Fruit fly (Drosophila melanogaster) whole organism, embryonic: ENCODE data around the gene TbCMF46.

Source experiments
- ATbp ChIP-seq: fragments of 200-800 bp; sonication (Bioruptor generic); optimal IDR thresholded peaks from 2 replicates; lab custom pipeline; 2017; ENCODE audit warnings: missing biosample characterization, mild to moderate bottlenecking, missing genetic modification characterization, missing genetic modification reagents
- Asciz ChIP-seq: fragments of 200-800 bp; sonication (Bioruptor generic); optimal IDR thresholded peaks from 2 replicates; lab custom pipeline; 2017; ENCODE audit warnings: missing biosample characterization, mild to moderate bottlenecking, missing genetic modification characterization, missing genetic modification reagents
- Blimp-1 ChIP-seq: fragments of 200-800 bp; sonication (Bioruptor generic); optimal IDR thresholded peaks from 3 replicates; lab custom pipeline; 2018; ENCODE audit warnings: missing biosample characterization, missing genetic modification characterization, mild to moderate bottlenecking, moderate library complexity, missing genetic modification reagents
- CG10565 ChIP-seq: fragments of 200-800 bp; sonication (Bioruptor generic); optimal IDR thresholded peaks from 3 replicates; lab custom pipeline; 2016; ENCODE audit warnings: missing biosample characterization, mild to moderate bottlenecking, missing genetic modification characterization
- CG11560 ChIP-seq: fragments of 200-800 bp; sonication (Bioruptor generic); IDR thresholded peaks from 3 replicates; pipeline ENCODE4 v1.3.6; 2022; ENCODE audit warnings: missing biosample characterization, missing genetic modification characterization
- CG11695 ChIP-seq: fragments of 200-800 bp; sonication (Bioruptor generic); IDR thresholded peaks from 3 replicates; pipeline ENCODE4 v1.3.6; 2022; ENCODE audit warnings: missing biosample characterization, missing genetic modification characterization
- CG12744 ChIP-seq: fragments of 200-800 bp; sonication (Bioruptor generic); optimal IDR thresholded peaks from 2 replicates; lab custom pipeline; 2016; ENCODE audit warnings: missing biosample characterization, missing genetic modification characterization
- CG13775 ChIP-seq: fragments of 200-800 bp; sonication (Bioruptor generic); optimal IDR thresholded peaks from 3 replicates; lab custom pipeline; 2017; ENCODE audit warnings: missing biosample characterization, mild to moderate bottlenecking, missing genetic modification characterization
- CG14014 ChIP-seq: fragments of 200-800 bp; sonication (Bioruptor generic); IDR thresholded peaks from 2 replicates; pipeline ENCODE4 v1.3.6; 2022; ENCODE audit warnings: missing biosample characterization, missing genetic modification characterization
- CG15696 ChIP-seq: fragments of 200-800 bp; sonication (Bioruptor generic); optimal IDR thresholded peaks from 2 replicates; lab custom pipeline; 2019; ENCODE audit warnings: missing biosample characterization, mild to moderate bottlenecking, missing genetic modification characterization, moderate library complexity
- CG17359 ChIP-seq: fragments of 200-800 bp; sonication (Bioruptor generic); optimal IDR thresholded peaks from 3 replicates; lab custom pipeline; 2018; ENCODE audit warnings: missing biosample characterization, mild to moderate bottlenecking, missing genetic modification characterization, moderate library complexity
- CG2120 ChIP-seq: fragments of 200-800 bp; sonication (Bioruptor generic); optimal IDR thresholded peaks from 3 replicates; lab custom pipeline; 2016; ENCODE audit warnings: missing biosample characterization, missing genetic modification characterization
- CG2875 ChIP-seq: fragments of 200-800 bp; sonication (Bioruptor generic); optimal IDR thresholded peaks from 2 replicates; lab custom pipeline; 2017; ENCODE audit warnings: missing biosample characterization, mild to moderate bottlenecking, missing genetic modification characterization, missing genetic modification reagents
- CG30403 ChIP-seq: fragments of 200-800 bp; sonication (Bioruptor generic); optimal IDR thresholded peaks from 3 replicates; lab custom pipeline; 2016; ENCODE audit warnings: missing biosample characterization, missing genetic modification characterization
- CG3065 ChIP-seq: fragments of 200-800 bp; sonication (Bioruptor generic); optimal IDR thresholded peaks from 2 replicates; lab custom pipeline; 2016; ENCODE audit warnings: missing biosample characterization, missing genetic modification characterization
- CG3163 ChIP-seq: fragments of 200-800 bp; sonication (Bioruptor generic); optimal IDR thresholded peaks from 3 replicates; lab custom pipeline; 2016; ENCODE audit warnings: missing biosample characterization, missing genetic modification characterization
- CG32772 ChIP-seq: fragments of 200-800 bp; sonication (Bioruptor generic); IDR thresholded peaks from 2 replicates; pipeline ENCODE4 v1.3.6; 2022; ENCODE audit warnings: missing biosample characterization, missing genetic modification characterization
- CG4328 ChIP-seq: fragments of 200-800 bp; sonication (Bioruptor generic); optimal IDR thresholded peaks from 3 replicates; lab custom pipeline; 2017; ENCODE audit warnings: missing biosample characterization, missing genetic modification reagents, missing genetic modification characterization
- CG43689 ChIP-seq: fragments of 200-800 bp; sonication (Bioruptor generic); IDR thresholded peaks from 2 replicates; pipeline ENCODE4 v1.3.6; 2022; ENCODE audit warnings: missing biosample characterization, missing genetic modification characterization
- CG4730 ChIP-seq: fragments of 200-800 bp; sonication (Bioruptor generic); IDR thresholded peaks from 2 replicates; pipeline ENCODE4 v1.3.6; 2022; ENCODE audit warnings: missing biosample characterization, missing genetic modification characterization
- CG6683 ChIP-seq: fragments of 200-800 bp; sonication (Bioruptor generic); optimal IDR thresholded peaks from 2 replicates; lab custom pipeline; 2017; ENCODE audit warnings: missing biosample characterization, mild to moderate bottlenecking, missing genetic modification characterization, missing genetic modification reagents
- CG6791 ChIP-seq: fragments of 200-800 bp; sonication (Bioruptor generic); IDR thresholded peaks from 3 replicates; pipeline ENCODE4 v1.3.6; 2022; ENCODE audit warnings: missing biosample characterization, missing genetic modification characterization; ENCODE audit not compliant: partially characterized antibody
- CG7357 ChIP-seq: fragments of 200-800 bp; sonication (Bioruptor generic); IDR thresholded peaks from 3 replicates; pipeline ENCODE4 v1.3.6; 2022; ENCODE audit warnings: missing biosample characterization, missing genetic modification characterization
- CG8359 ChIP-seq: fragments of 200-800 bp; sonication (Bioruptor generic); optimal IDR thresholded peaks from 2 replicates; lab custom pipeline; 2017; ENCODE audit warnings: missing biosample characterization, mild to moderate bottlenecking, missing genetic modification characterization, borderline replicate concordance
- CG8924 ChIP-seq: fragments of 200-800 bp; optimal IDR thresholded peaks from 3 replicates; lab custom pipeline; 2019; ENCODE audit warnings: missing biosample characterization, mild to moderate bottlenecking, missing genetic modification characterization, moderate library complexity
- CG8944 ChIP-seq: fragments of 200-800 bp; sonication (Bioruptor generic); optimal IDR thresholded peaks from 3 replicates; lab custom pipeline; 2016; ENCODE audit warnings: missing biosample characterization, missing genetic modification characterization
- CrebB ChIP-seq: fragments of 200-800 bp; sonication (Bioruptor generic); optimal IDR thresholded peaks from 3 replicates; lab custom pipeline; 2018; ENCODE audit warnings: missing biosample characterization, mild to moderate bottlenecking, missing genetic modification characterization
- E2f2 ChIP-seq: fragments of 200-800 bp; sonication (Bioruptor generic); IDR thresholded peaks from 2 replicates; pipeline ENCODE4 v1.3.6; 2022; ENCODE audit warnings: missing biosample characterization, missing genetic modification characterization
- Ets97D ChIP-seq: fragments of 200-800 bp; sonication (Bioruptor generic); optimal IDR thresholded peaks from 3 replicates; lab custom pipeline; 2016; ENCODE audit warnings: missing biosample characterization, missing genetic modification characterization
- HLH54F ChIP-seq: fragments of 200-800 bp; sonication (Bioruptor generic); optimal IDR thresholded peaks from 3 replicates; lab custom pipeline; 2016; ENCODE audit warnings: missing biosample characterization, missing genetic modification characterization
- Hey ChIP-seq: fragments of 200-800 bp; sonication (Bioruptor generic); optimal IDR thresholded peaks from 3 replicates; lab custom pipeline; 2018; ENCODE audit warnings: missing biosample characterization, mild to moderate bottlenecking, missing genetic modification characterization
- Hr78 ChIP-seq, 2 experiments: fragments of 200-800 bp in 1 of 2; fragments of >200 bp in 1 of 2; sonication (Bioruptor generic) in 1 of 2; optimal IDR thresholded peaks; 2 replicates each; lab custom pipeline; 2017 to 2019; ENCODE audit warnings: missing biosample characterization in 2 of 2, missing genetic modification characterization in 2 of 2, mild to moderate bottlenecking in 1 of 2, moderate library complexity in 1 of 2
- Mad ChIP-seq: fragments of 200-800 bp; sonication (Bioruptor generic); optimal IDR thresholded peaks from 2 replicates; lab custom pipeline; 2016; ENCODE audit warnings: missing biosample characterization, missing genetic modification characterization
- NC2α ChIP-seq: fragments of 200-800 bp; sonication (Bioruptor generic); optimal IDR thresholded peaks from 2 replicates; lab custom pipeline; 2016; ENCODE audit warnings: missing biosample characterization, missing genetic modification characterization
- NC2β ChIP-seq: fragments of 200-800 bp; sonication (Bioruptor generic); optimal IDR thresholded peaks from 2 replicates; lab custom pipeline; 2016; ENCODE audit warnings: missing biosample characterization, missing genetic modification characterization
- Nf-YA ChIP-seq: fragments of 200-800 bp; sonication (Bioruptor generic); IDR thresholded peaks from 2 replicates; pipeline ENCODE4 v1.3.6; 2022; ENCODE audit warnings: missing biosample characterization, missing genetic modification characterization
- Rfx ChIP-seq: fragments of 200-800 bp; sonication (Bioruptor generic); IDR thresholded peaks from 2 replicates; pipeline ENCODE4 v1.3.6; 2022; ENCODE audit warnings: missing biosample characterization, missing genetic modification characterization
- amos ChIP-seq: fragments of 200-800 bp; sonication (Bioruptor generic); IDR thresholded peaks from 2 replicates; pipeline ENCODE4 v1.3.6; 2022; ENCODE audit warnings: missing biosample characterization, missing genetic modification characterization; ENCODE audit not compliant: partially characterized antibody
- esg ChIP-seq: fragments of 200-800 bp; sonication (Bioruptor generic); conservative IDR thresholded peaks from 2 replicates; pipeline ENCODE4 v1.3.6; 2022; ENCODE audit warnings: missing biosample characterization, missing genetic modification characterization
- fd64A ChIP-seq: fragments of 200-800 bp; sonication (Bioruptor generic); optimal IDR thresholded peaks from 3 replicates; lab custom pipeline; 2018; ENCODE audit warnings: missing biosample characterization, mild to moderate bottlenecking, missing genetic modification characterization
- ftz-f1 ChIP-seq: fragments of 200-800 bp; sonication (Bioruptor generic); optimal IDR thresholded peaks from 2 replicates; lab custom pipeline; 2016; ENCODE audit warnings: missing biosample characterization, missing genetic modification characterization
- gro ChIP-seq: fragments of 200-800 bp; sonication (Bioruptor generic); optimal IDR thresholded peaks from 2 replicates; lab custom pipeline; 2016; ENCODE audit warnings: missing biosample characterization, missing genetic modification characterization
- nmo ChIP-seq: fragments of 200-800 bp; sonication (Bioruptor generic); optimal IDR thresholded peaks from 2 replicates; lab custom pipeline; 2018; ENCODE audit warnings: missing biosample characterization, mild to moderate bottlenecking, missing genetic modification characterization, moderate library complexity
- onecut ChIP-seq: fragments of 200-800 bp; sonication (Bioruptor generic); IDR thresholded peaks from 2 replicates; pipeline ENCODE4 v1.3.6; 2022; ENCODE audit warnings: missing biosample characterization, missing genetic modification characterization
- p53 ChIP-seq: fragments of 200-800 bp; sonication (Bioruptor generic); optimal IDR thresholded peaks from 2 replicates; lab custom pipeline; 2016; ENCODE audit warnings: missing biosample characterization, missing genetic modification characterization
- scrt ChIP-seq: fragments of 200-800 bp; sonication (Bioruptor generic); optimal IDR thresholded peaks from 2 replicates; lab custom pipeline; 2018; ENCODE audit warnings: missing biosample characterization, mild to moderate bottlenecking, missing genetic modification characterization, moderate library complexity
- shn ChIP-seq: fragments of 200-800 bp; sonication (Bioruptor generic); optimal IDR thresholded peaks from 3 replicates; lab custom pipeline; 2016; ENCODE audit warnings: missing biosample characterization, missing genetic modification characterization
- sug ChIP-seq: fragments of 200-800 bp; optimal IDR thresholded peaks from 2 replicates; lab custom pipeline; 2019; ENCODE audit warnings: missing biosample characterization, mild to moderate bottlenecking, missing genetic modification characterization, moderate library complexity
- tin ChIP-seq: fragments of 200-800 bp; sonication (Bioruptor generic); optimal IDR thresholded peaks from 3 replicates; lab custom pipeline; 2016; ENCODE audit warnings: missing biosample characterization, missing genetic modification characterization
- toy ChIP-seq: fragments of 200-800 bp; sonication (Bioruptor generic); IDR thresholded peaks from 2 replicates; pipeline ENCODE4 v1.3.6; 2022; ENCODE audit warnings: missing biosample characterization, missing genetic modification characterization
- zen ChIP-seq: fragments of 200-800 bp; sonication (Bioruptor generic); optimal IDR thresholded peaks from 3 replicates; lab custom pipeline; 2018; ENCODE audit warnings: missing biosample characterization, mild to moderate bottlenecking, missing genetic modification characterization, moderate library complexity

The TbCMF46 gene

dm6 chr2L:9954119-9954518 is 29.5 kb upstream of the TbCMF46 start, which contains the start of the genes CG13126 and CG4709 (continued):
- peak; percentile 92 for TF ChIP-seq Rfx (GFP tag; lab: Robert Waterston, UW)
- peak; percentile 30 for TF ChIP-seq CG8944 (GFP tag; lab: Kevin White, UChicago)
- TF ChIP-seq CG8359 (GFP tag; lab: Kevin White, UChicago) = peak; percentile 76
- TF ChIP-seq toy = 0 out of 2 replicates have a peak, but pooled peaks have one; percentile 45
- TF ChIP-seq gro = peak; percentile 0
- TF ChIP-seq NC2α (GFP tag; lab: Kevin White, UChicago) = no peak
- peak; percentile 89 for TF ChIP-seq CG32772 (GFP tag; lab: Robert Waterston, UW)
- peak; percentile 51 for TF ChIP-seq CG10565
- TF ChIP-seq CG6683 (GFP tag; lab: Kevin White, UChicago) = peak; percentile 84
- peak; percentile 84 for TF ChIP-seq CG3065 (GFP tag; lab: Kevin White, UChicago)
- TF ChIP-seq tin (GFP tag; lab: Kevin White, UChicago) = peak; percentile 92
- TF ChIP-seq esg = peak; percentile 88
- peak; percentile 9 for TF ChIP-seq NC2β
- peak; percentile 80 for TF ChIP-seq CG7357 (GFP tag; lab: Robert Waterston, UW)
- peak; percentile 94 for TF ChIP-seq CG8924 (tag; lab: Kevin White, UChicago)
- peak; percentile 92 for TF ChIP-seq CG13775 (GFP tag; lab: Kevin White, UChicago)
- no peak for TF ChIP-seq fd64A (GFP tag; lab: Kevin White, UChicago)
- TF ChIP-seq CG2120 (GFP tag; lab: Kevin White, UChicago) = peak; percentile 82
- no peak for TF ChIP-seq shn (GFP tag; lab: Kevin White, UChicago)
- peak; percentile 94 for TF ChIP-seq Blimp-1 (GFP tag; lab: Kevin White, UChicago)
- peak; percentile 95 for TF ChIP-seq CG11695 (GFP tag; lab: Robert Waterston, UW)
- peak; percentile 95 for TF ChIP-seq CG15696 (tag; lab: Kevin White, UChicago)
- TF ChIP-seq CG43689 (GFP tag; lab: Robert Waterston, UW) = peak; percentile 61; the same call in 1 of the 2 replicates
- peak; percentile 71 for TF ChIP-seq onecut
- TF ChIP-seq zen (tag; lab: Kevin White, UChicago) = peak; percentile 96
- TF ChIP-seq scrt (GFP tag; lab: Kevin White, UChicago) = peak; percentile 87
- TF ChIP-seq CG17359 (tag; lab: Kevin White, UChicago) = peak; percentile 95
- peak; percentile 76 for TF ChIP-seq CG4328 (GFP tag; lab: Kevin White, UChicago)
- no peak for TF ChIP-seq CG6791 (GFP tag; lab: Robert Waterston, UW)
- peak; percentile 82 for TF ChIP-seq ATbp
- TF ChIP-seq Mad (GFP tag; lab: Kevin White, UChicago) = peak; percentile 45
- TF ChIP-seq Ets97D (GFP tag; lab: Kevin White, UChicago) = peak; percentile 61
- TF ChIP-seq CG12744 (GFP tag; lab: Kevin White, UChicago) = no peak
- TF ChIP-seq Hey (tag; lab: Kevin White, UChicago) = no peak
- peak; percentile 87 for TF ChIP-seq CG14014 (GFP tag; lab: Robert Waterston, UW)
- TF ChIP-seq CG4730 (GFP tag; lab: Robert Waterston, UW) = peak; percentile 86
- TF ChIP-seq nmo (GFP tag; lab: Kevin White, UChicago) = peak; percentile 97
- no peak; the same call in 2 of the 3 replicates for TF ChIP-seq CG11560
- peak; percentile 90 for TF ChIP-seq Asciz (GFP tag; lab: Kevin White, UChicago)
- peak; percentile 47 for TF ChIP-seq CrebB (tag; lab: Kevin White, UChicago)
- TF ChIP-seq CG3163 (GFP tag; lab: Kevin White, UChicago) = no peak
- TF ChIP-seq Nf-YA (GFP tag; lab: Robert Waterston, UW) = peak; percentile 71
- TF ChIP-seq CG2875 (GFP tag; lab: Kevin White, UChicago) = peak; percentile 77
- TF ChIP-seq CG30403 = peak; percentile 92
- no peak for TF ChIP-seq amos
- TF ChIP-seq Hr78 (GFP tag; optimal IDR thresholded peaks at IDR 0.05; lab: Kevin White, UChicago) = peak in 1 of 2 experiments; percentile 83
- no peak for TF ChIP-seq p53
- TF ChIP-seq sug (tag; lab: Kevin White, UChicago) = peak; percentile 83
- TF ChIP-seq E2f2 (GFP tag; lab: Robert Waterston, UW) = peak; percentile 76
- TF ChIP-seq HLH54F (GFP tag; lab: Kevin White, UChicago) = peak; percentile 6
- no peak for TF ChIP-seq ftz-f1 (GFP tag; lab: Kevin White, UChicago)
